Worm (Caenorhabditis elegans): ENCODE results near the gene tag-278.

tag-278 gene

ce11 chrX:3689155-3689719 lies at the start of gene tag-278:
Gene tag-278 (minus strand): TSS chrX:3689205.
- TF ChIP-seq ets-7 (tag; optimal IDR thresholded peaks at IDR 0.05) (no peak), sea-1 (GFP tag; conservative IDR thresholded peaks at IDR 0.05) (no peak)

ce11 chrX:3738617-3739016 lies 49.6 kb upstream of the tag-278 start:
- TF ChIP-seq B0310.2 (tag; optimal IDR thresholded peaks at IDR 0.05) (no peak), ets-7 (tag; optimal IDR thresholded peaks at IDR 0.05) (peak; percentile 20)

ce11 chrX:3733732-3734131 lies 44.7 kb upstream of the tag-278 start, which contains the start of gene tag-18:
Gene tag-18 (minus strand): TSS chrX:3734036.
- TF ChIP-seq sea-1 (GFP tag; conservative IDR thresholded peaks at IDR 0.05), result no peak
- TF ChIP-seq B0310.2 (tag; optimal IDR thresholded peaks at IDR 0.05), result no peak
- no peak for TF ChIP-seq aly-1 (tag; optimal IDR thresholded peaks at IDR 0.05)
- TF ChIP-seq tbx-11 (GFP tag; IDR thresholded peaks at IDR 0.05), result no peak
- TF ChIP-seq ets-7 (tag; optimal IDR thresholded peaks at IDR 0.05), result no peak
- TF ChIP-seq ama-1 (optimal IDR thresholded peaks at IDR 0.05), result no peak
- TF ChIP-seq hnd-1 (tag; optimal IDR thresholded peaks at IDR 0.05), result no peak
- TF ChIP-seq F13C5.2 (tag; optimal IDR thresholded peaks at IDR 0.05), result no peak
- TF ChIP-seq hmg-4 (GFP tag; optimal IDR thresholded peaks at IDR 0.05), result no peak
- TF ChIP-seq tra-4 (tag; optimal IDR thresholded peaks at IDR 0.05), result no peak
- no peak for TF ChIP-seq tbx-37 (GFP tag; conservative IDR thresholded peaks at IDR 0.05)
- no peak for TF ChIP-seq flt-1 (GFP tag; IDR thresholded peaks at IDR 0.05)
- TF ChIP-seq pes-1 (GFP tag; IDR thresholded peaks at IDR 0.05), result no peak
- TF ChIP-seq ceh-13 (GFP tag; optimal IDR thresholded peaks at IDR 0.05), result no peak
- TF ChIP-seq scrt-1 (GFP tag; IDR thresholded peaks at IDR 0.05), result no peak
- no peak for TF ChIP-seq ceh-36 (tag; optimal IDR thresholded peaks at IDR 0.05)
- TF ChIP-seq hmbx-1 (tag; optimal IDR thresholded peaks at IDR 0.05), result no peak

ce11 chrX:3733321-3733720 lies 44.3 kb upstream of the tag-278 start:
- TF ChIP-seq ceh-36 (tag; optimal IDR thresholded peaks at IDR 0.05) (no peak), hmg-4 (GFP tag; optimal IDR thresholded peaks at IDR 0.05) (no peak), tra-4 (tag; optimal IDR thresholded peaks at IDR 0.05) (no peak), tbx-37 (GFP tag; conservative IDR thresholded peaks at IDR 0.05) (no peak), hnd-1 (tag; optimal IDR thresholded peaks at IDR 0.05) (no peak), hmbx-1 (tag; optimal IDR thresholded peaks at IDR 0.05) (no peak), ama-1 (optimal IDR thresholded peaks at IDR 0.05) (no peak), B0310.2 (tag; optimal IDR thresholded peaks at IDR 0.05) (no peak), scrt-1 (GFP tag; IDR thresholded peaks at IDR 0.05) (no peak), ceh-13 (GFP tag; optimal IDR thresholded peaks at IDR 0.05) (no peak), flt-1 (GFP tag; IDR thresholded peaks at IDR 0.05) (no peak), pes-1 (GFP tag; IDR thresholded peaks at IDR 0.05) (no peak), ets-7 (tag; optimal IDR thresholded peaks at IDR 0.05) (no peak), sea-1 (GFP tag; conservative IDR thresholded peaks at IDR 0.05) (no peak), F13C5.2 (tag; optimal IDR thresholded peaks at IDR 0.05) (no peak), tbx-11 (GFP tag; IDR thresholded peaks at IDR 0.05) (no peak)

ce11 chrX:3728970-3729369 lies 40.0 kb upstream of the tag-278 start, which contains the start of gene aex-4:
Gene aex-4 (plus strand): TSS chrX:3729281.
- TF ChIP-seq sea-1 (GFP tag; conservative IDR thresholded peaks at IDR 0.05) (no peak), hnd-1 (tag; optimal IDR thresholded peaks at IDR 0.05) (no peak), tra-4 (tag; optimal IDR thresholded peaks at IDR 0.05) (no peak), tbx-37 (GFP tag; conservative IDR thresholded peaks at IDR 0.05) (no peak), hmg-4 (GFP tag; optimal IDR thresholded peaks at IDR 0.05) (no peak), ceh-13 (GFP tag; optimal IDR thresholded peaks at IDR 0.05) (no peak), F13C5.2 (tag; optimal IDR thresholded peaks at IDR 0.05) (no peak), hmbx-1 (tag; optimal IDR thresholded peaks at IDR 0.05) (no peak), aly-1 (tag; optimal IDR thresholded peaks at IDR 0.05) (no peak), ceh-36 (tag; optimal IDR thresholded peaks at IDR 0.05) (no peak), B0310.2 (tag; optimal IDR thresholded peaks at IDR 0.05) (no peak), ama-1 (optimal IDR thresholded peaks at IDR 0.05) (no peak), pes-1 (GFP tag; IDR thresholded peaks at IDR 0.05) (no peak), tbx-11 (GFP tag; IDR thresholded peaks at IDR 0.05) (no peak), flt-1 (GFP tag; IDR thresholded peaks at IDR 0.05) (no peak), scrt-1 (GFP tag; IDR thresholded peaks at IDR 0.05) (no peak), ets-7 (tag; optimal IDR thresholded peaks at IDR 0.05) (no peak)

ce11 chrX:3727274-3727673 lies 38.3 kb upstream of the tag-278 start, which contains the start of gene nlp-1:
Gene nlp-1 (plus strand): TSS chrX:3727574.
- TF ChIP-seq tbx-37 (GFP tag; conservative IDR thresholded peaks at IDR 0.05) (no peak), scrt-1 (GFP tag; IDR thresholded peaks at IDR 0.05) (no peak), tra-4 (tag; optimal IDR thresholded peaks at IDR 0.05) (no peak), F13C5.2 (tag; optimal IDR thresholded peaks at IDR 0.05) (no peak), B0310.2 (tag; optimal IDR thresholded peaks at IDR 0.05) (no peak), sea-1 (GFP tag; conservative IDR thresholded peaks at IDR 0.05) (no peak), pes-1 (GFP tag; IDR thresholded peaks at IDR 0.05) (no peak), ceh-36 (tag; optimal IDR thresholded peaks at IDR 0.05) (no peak), hmg-4 (GFP tag; optimal IDR thresholded peaks at IDR 0.05) (no peak), aly-1 (tag; optimal IDR thresholded peaks at IDR 0.05) (no peak), ama-1 (optimal IDR thresholded peaks at IDR 0.05) (no peak), ceh-13 (GFP tag; optimal IDR thresholded peaks at IDR 0.05) (no peak)

ce11 chrX:3725437-3725836 lies 36.4 kb upstream of the tag-278 start:
- no peak for TF ChIP-seq B0310.2 (tag; optimal IDR thresholded peaks at IDR 0.05)
- TF ChIP-seq flt-1 (GFP tag; IDR thresholded peaks at IDR 0.05), result no peak
- TF ChIP-seq ets-7 (tag; optimal IDR thresholded peaks at IDR 0.05), result no peak
- TF ChIP-seq hmg-4 (GFP tag; optimal IDR thresholded peaks at IDR 0.05), result no peak
- TF ChIP-seq scrt-1 (GFP tag; IDR thresholded peaks at IDR 0.05), result no peak
- no peak for TF ChIP-seq ceh-13 (GFP tag; optimal IDR thresholded peaks at IDR 0.05)
- TF ChIP-seq tbx-37 (GFP tag; conservative IDR thresholded peaks at IDR 0.05), result no peak
- TF ChIP-seq F13C5.2 (tag; optimal IDR thresholded peaks at IDR 0.05), result no peak
- TF ChIP-seq sea-1 (GFP tag; conservative IDR thresholded peaks at IDR 0.05), result no peak
- no peak for TF ChIP-seq aly-1 (tag; optimal IDR thresholded peaks at IDR 0.05)
- no peak for TF ChIP-seq hmbx-1 (tag; optimal IDR thresholded peaks at IDR 0.05)
- TF ChIP-seq pes-1 (GFP tag; IDR thresholded peaks at IDR 0.05), result no peak
- no peak for TF ChIP-seq hnd-1 (tag; optimal IDR thresholded peaks at IDR 0.05)
